Fruit fly (Drosophila melanogaster): Measurements from ENCODE around the gene Ir85a.

DNA sequence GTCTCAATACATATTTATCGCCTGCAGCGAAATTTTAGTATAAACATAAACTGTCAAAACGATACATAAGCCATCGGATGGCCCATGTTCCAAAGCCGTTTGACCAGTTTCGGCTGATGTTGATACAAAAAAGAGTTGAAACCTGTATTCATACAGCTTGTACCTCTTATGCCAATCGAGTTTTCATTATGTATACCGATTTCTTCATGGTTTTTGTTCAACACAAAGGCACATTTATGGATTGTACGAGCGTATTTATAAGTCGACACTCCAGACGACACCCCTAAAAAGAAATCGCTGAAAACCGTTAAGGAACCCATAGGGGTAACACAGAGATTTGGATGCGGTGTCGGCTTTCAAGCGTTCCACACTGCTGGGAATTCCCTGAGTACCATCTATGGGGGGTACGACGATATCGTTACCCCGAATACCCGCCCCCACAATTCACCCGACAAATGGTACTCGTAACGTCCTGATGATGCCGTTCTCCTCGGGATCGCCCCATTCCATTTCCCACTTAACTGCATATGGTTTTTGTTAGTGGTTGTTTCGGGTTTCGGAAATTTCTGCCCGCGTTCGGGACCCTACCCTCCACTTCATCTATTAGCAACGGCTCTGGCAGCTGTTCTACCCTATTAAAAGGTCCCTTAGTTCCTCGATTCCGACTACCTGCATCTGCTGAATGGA lies 13.5 kb downstream of the Ir85a start:
- TF ChIP-seq CG8478 (optimal IDR thresholded peaks at IDR 0.05) (no peak), CTCF (optimal IDR thresholded peaks at IDR 0.05) (no peak)

Data from S2 (cell line).